Worm (Caenorhabditis elegans) whole organism, early embryonic: Measurements from ENCODE around the gene fbxa-157.

Experiments used
- B0310.2 ChIP-seq: sonication (generic microtip); optimal IDR thresholded peaks from 2 replicates; lab custom pipeline; 2016; ENCODE audit warnings: mild to moderate bottlenecking, missing genetic modification characterization, missing compliant biosample characterization
- F13C5.2 ChIP-seq: sonication (generic microtip); optimal IDR thresholded peaks from 2 replicates; lab custom pipeline; 2017; ENCODE audit warnings: mild to moderate bottlenecking, missing genetic modification characterization, inconsistent platforms, missing compliant biosample characterization
- ama-1 ChIP-seq: fragments of 150-350 bp; optimal IDR thresholded peaks from 2 replicates; lab custom pipeline; 2014
- ceh-36 ChIP-seq: sonication (generic microtip); optimal IDR thresholded peaks from 2 replicates; lab custom pipeline; 2016; ENCODE audit warnings: missing genetic modification characterization, inconsistent platforms, missing compliant biosample characterization
- ets-7 ChIP-seq: sonication (generic microtip); optimal IDR thresholded peaks from 2 replicates; lab custom pipeline; 2016; ENCODE audit warnings: missing genotype, missing genetic modification characterization, missing compliant biosample characterization
- flt-1 ChIP-seq: fragments of 200-800 bp; sonication (Bioruptor generic); IDR thresholded peaks from 2 replicates; pipeline ENCODE4 v1.3.6; 2022; ENCODE audit warnings: missing genetic modification characterization, missing compliant biosample characterization
- hnd-1 ChIP-seq: sonication (generic microtip); optimal IDR thresholded peaks from 2 replicates; lab custom pipeline; 2016; ENCODE audit warnings: missing genetic modification characterization, missing compliant biosample characterization
- scrt-1 ChIP-seq: fragments of 200-800 bp; sonication (Bioruptor generic); IDR thresholded peaks from 2 replicates; pipeline ENCODE4 v1.3.6; 2022; ENCODE audit warnings: missing genetic modification characterization, missing compliant biosample characterization
- tbx-11 ChIP-seq: fragments of 200-800 bp; sonication (Bioruptor generic); IDR thresholded peaks from 2 replicates; pipeline ENCODE4 v1.3.6; 2022; ENCODE audit warnings: missing genetic modification characterization, missing compliant biosample characterization
- tra-4 ChIP-seq: sonication (generic microtip); optimal IDR thresholded peaks from 2 replicates; lab custom pipeline; 2017; ENCODE audit warnings: missing genetic modification characterization, missing compliant biosample characterization

DNA sequence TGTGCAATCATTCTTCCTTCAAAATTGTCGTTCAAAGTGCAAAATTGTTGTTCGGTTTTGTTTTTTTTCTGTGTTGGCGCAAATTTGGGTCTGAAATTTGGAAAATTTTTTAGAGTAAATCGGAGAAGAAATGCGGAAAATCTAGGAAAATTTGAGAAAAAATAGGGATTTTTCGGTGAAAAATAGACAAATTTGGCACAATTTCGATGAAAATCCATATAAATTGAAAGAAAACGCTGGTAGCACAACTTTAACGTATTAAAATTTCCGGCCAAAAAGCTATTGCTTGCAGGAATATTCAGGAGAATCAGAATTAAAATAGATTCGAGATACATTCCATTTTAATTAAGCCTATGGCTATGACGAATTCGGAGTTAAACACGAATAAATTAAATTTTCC, 49.5 kb downstream of the fbxa-157 start, which contains the start of gene dpy-21:
- no peak for TF ChIP-seq ama-1 (lab: Kevin White, UChicago)
- TF ChIP-seq flt-1, result no peak
- TF ChIP-seq scrt-1, result no peak
- TF ChIP-seq B0310.2 (tag; lab: Kevin White, UChicago), result no peak
- no peak for TF ChIP-seq tra-4
- no peak for TF ChIP-seq tbx-11 (GFP tag; lab: Robert Waterston, UW)
- TF ChIP-seq F13C5.2 (tag; lab: Kevin White, UChicago), result no peak
- TF ChIP-seq hnd-1 (tag; lab: Kevin White, UChicago), result no peak
- TF ChIP-seq ceh-36 (tag; lab: Kevin White, UChicago), result no peak
- no peak for TF ChIP-seq ets-7 (tag; lab: Kevin White, UChicago)
